Fruit fly (Drosophila melanogaster) whole organism, embryonic: ENCODE measurements around the gene Gycbeta100B.
A peak's percentile ranks its signal among the peaks of the same experiment; 100 is the strongest.

Source experiments
- Ada2b ChIP-seq: fragments of 200-800 bp; sonication (Bioruptor generic); IDR thresholded peaks from 2 replicates; pipeline ENCODE4 v1.3.6; 2022; ENCODE audit warnings: missing biosample characterization, missing genetic modification characterization
- Aef1 ChIP-seq: fragments of 200-800 bp; sonication (Bioruptor generic); IDR thresholded peaks from 3 replicates; pipeline ENCODE4 v1.3.6; 2022; ENCODE audit warnings: missing biosample characterization, missing genetic modification characterization
- CG10209 ChIP-seq: fragments of 200-800 bp; sonication (Bioruptor generic); optimal IDR thresholded peaks from 3 replicates; lab custom pipeline; 2017; ENCODE audit warnings: missing biosample characterization, mild to moderate bottlenecking, missing genetic modification characterization, missing genetic modification reagents
- CG10543 ChIP-seq: fragments of 200-800 bp; sonication (Bioruptor generic); optimal IDR thresholded peaks from 3 replicates; lab custom pipeline; 2017; ENCODE audit warnings: missing biosample characterization, mild to moderate bottlenecking, missing genetic modification characterization, moderate library complexity
- CG11456 ChIP-seq: fragments of 200-800 bp; sonication (Bioruptor generic); IDR thresholded peaks from 3 replicates; pipeline ENCODE4 v1.3.6; 2022; ENCODE audit warnings: missing biosample characterization, missing genetic modification characterization
- CG11504 ChIP-seq: fragments of 200-800 bp; sonication (Bioruptor generic); optimal IDR thresholded peaks from 3 replicates; lab custom pipeline; 2019; ENCODE audit warnings: missing biosample characterization, mild to moderate bottlenecking, missing genetic modification characterization, moderate library complexity
- CG13123 ChIP-seq: fragments of 200-800 bp; sonication (Bioruptor generic); optimal IDR thresholded peaks from 2 replicates; lab custom pipeline; 2016; ENCODE audit warnings: missing biosample characterization, missing genetic modification characterization
- CG13424 ChIP-seq: fragments of 200-800 bp; sonication (Bioruptor generic); optimal IDR thresholded peaks from 2 replicates; lab custom pipeline; 2019; ENCODE audit warnings: missing biosample characterization, mild to moderate bottlenecking, missing genetic modification characterization, moderate library complexity
- CG14014 ChIP-seq: fragments of 200-800 bp; sonication (Bioruptor generic); IDR thresholded peaks from 2 replicates; pipeline ENCODE4 v1.3.6; 2022; ENCODE audit warnings: missing biosample characterization, missing genetic modification characterization
- CG1603 ChIP-seq: fragments of 200-800 bp; sonication (Bioruptor generic); optimal IDR thresholded peaks from 2 replicates; lab custom pipeline; 2019; ENCODE audit warnings: missing biosample characterization, mild to moderate bottlenecking, missing genetic modification characterization, moderate library complexity
- CG18011 ChIP-seq: fragments of 200-800 bp; sonication (Bioruptor generic); optimal IDR thresholded peaks from 2 replicates; lab custom pipeline; 2017; ENCODE audit warnings: missing biosample characterization, missing genetic modification characterization, mild to moderate bottlenecking, moderate library complexity, missing genotype
- CG3065 ChIP-seq: fragments of 200-800 bp; sonication (Bioruptor generic); optimal IDR thresholded peaks from 2 replicates; lab custom pipeline; 2016; ENCODE audit warnings: missing biosample characterization, missing genetic modification characterization
- CG31388 ChIP-seq: fragments of 200-800 bp; sonication (Bioruptor generic); optimal IDR thresholded peaks from 2 replicates; lab custom pipeline; 2016; ENCODE audit warnings: missing biosample characterization, missing genetic modification characterization
- CG32772 ChIP-seq: fragments of 200-800 bp; sonication (Bioruptor generic); IDR thresholded peaks from 2 replicates; pipeline ENCODE4 v1.3.6; 2022; ENCODE audit warnings: missing biosample characterization, missing genetic modification characterization
- CG33557 ChIP-seq: fragments of 200-800 bp; sonication (Bioruptor generic); optimal IDR thresholded peaks from 2 replicates; lab custom pipeline; 2019; ENCODE audit warnings: missing biosample characterization, mild to moderate bottlenecking, missing genetic modification characterization, moderate library complexity
- CG34422 ChIP-seq: fragments of 200-800 bp; sonication (Bioruptor generic); IDR thresholded peaks from 3 replicates; pipeline ENCODE4 v1.3.6; 2022; ENCODE audit warnings: missing biosample characterization, missing genetic modification characterization
- CG43689 ChIP-seq: fragments of 200-800 bp; sonication (Bioruptor generic); IDR thresholded peaks from 2 replicates; pipeline ENCODE4 v1.3.6; 2022; ENCODE audit warnings: missing biosample characterization, missing genetic modification characterization
- CG4404 ChIP-seq: fragments of 200-800 bp; sonication (Bioruptor generic); IDR thresholded peaks from 2 replicates; pipeline ENCODE4 v1.3.6; 2022; ENCODE audit warnings: missing biosample characterization, missing genetic modification characterization
- CG9932 ChIP-seq: fragments of 200-800 bp; sonication (Bioruptor generic); IDR thresholded peaks from 2 replicates; pipeline ENCODE4 v1.3.6; 2022; ENCODE audit warnings: missing biosample characterization, missing genetic modification characterization
- CoRest ChIP-seq: fragments of 200-800 bp; sonication (Bioruptor generic); optimal IDR thresholded peaks from 3 replicates; lab custom pipeline; 2018; ENCODE audit warnings: missing biosample characterization, mild to moderate bottlenecking, missing genetic modification characterization, moderate library complexity
- D19A ChIP-seq: fragments of 200-800 bp; optimal IDR thresholded peaks from 3 replicates; lab custom pipeline; 2019; ENCODE audit warnings: missing biosample characterization, mild to moderate bottlenecking, missing genetic modification characterization, moderate library complexity
- Dip3 ChIP-seq: fragments of 200-800 bp; sonication (Bioruptor generic); optimal IDR thresholded peaks from 3 replicates; lab custom pipeline; 2016; ENCODE audit warnings: missing biosample characterization, missing genetic modification characterization
- Ets97D ChIP-seq: fragments of 200-800 bp; sonication (Bioruptor generic); optimal IDR thresholded peaks from 3 replicates; lab custom pipeline; 2016; ENCODE audit warnings: missing biosample characterization, missing genetic modification characterization
- HLH3B ChIP-seq: fragments of 200-800 bp; sonication (Bioruptor generic); IDR thresholded peaks from 2 replicates; pipeline ENCODE4 v1.3.6; 2022; ENCODE audit warnings: missing biosample characterization, missing genetic modification characterization
- Max ChIP-seq: fragments of 200-800 bp; sonication (Bioruptor generic); optimal IDR thresholded peaks from 2 replicates; lab custom pipeline; 2016; ENCODE audit warnings: missing biosample characterization, mild to moderate bottlenecking, missing genetic modification characterization
- PHDP ChIP-seq: fragments of 200-800 bp; sonication (Bioruptor generic); optimal IDR thresholded peaks from 3 replicates; lab custom pipeline; 2018; ENCODE audit warnings: missing biosample characterization, mild to moderate bottlenecking, missing genetic modification characterization, moderate library complexity
- Pdp1 ChIP-seq, 2 experiments: fragments of 200-800 bp; sonication (Bioruptor generic); optimal IDR thresholded peaks; 3 replicates each; lab custom pipeline; 2016; ENCODE audit warnings: missing biosample characterization in 2 of 2, missing genetic modification characterization in 2 of 2, mild to moderate bottlenecking in 1 of 2, moderate library complexity in 1 of 2
- Ravus ChIP-seq: fragments of 200-800 bp; sonication (Bioruptor generic); IDR thresholded peaks from 2 replicates; pipeline ENCODE4 v1.3.6; 2022; ENCODE audit warnings: missing biosample characterization, missing genetic modification characterization
- Side ChIP-seq: fragments of 200-800 bp; sonication (Bioruptor generic); optimal IDR thresholded peaks from 2 replicates; lab custom pipeline; 2016; ENCODE audit warnings: missing biosample characterization, missing genetic modification characterization
- Trl ChIP-seq, 3 experiments: fragments of >200 bp in 2 of 3; fragments of 200-800 bp in 1 of 3; sonication (Bioruptor generic) in 1 of 3; optimal IDR thresholded peaks; 2 replicates in 1 of 3; 3 replicates in 2 of 3; lab custom pipeline; 2016 to 2017; ENCODE audit warnings: missing biosample characterization in 1 of 3, missing genetic modification characterization in 1 of 3
- Xbp1 ChIP-seq: fragments of 200-800 bp; sonication (Bioruptor generic); optimal IDR thresholded peaks from 3 replicates; lab custom pipeline; 2016; ENCODE audit warnings: missing biosample characterization, mild to moderate bottlenecking, missing genetic modification characterization
- abd-A ChIP-seq: fragments of 200-800 bp; sonication (Bioruptor generic); optimal IDR thresholded peaks from 3 replicates; lab custom pipeline; 2019; ENCODE audit warnings: missing biosample characterization, mild to moderate bottlenecking, missing genetic modification characterization, moderate library complexity
- croc ChIP-seq: fragments of 200-800 bp; sonication (Bioruptor generic); conservative IDR thresholded peaks from 3 replicates; pipeline ENCODE4 v1.3.6; 2022; ENCODE audit warnings: missing biosample characterization, missing genetic modification characterization
- dimm ChIP-seq: fragments of 200-800 bp; sonication (Bioruptor generic); IDR thresholded peaks from 2 replicates; pipeline ENCODE4 v1.3.6; 2022; ENCODE audit warnings: missing biosample characterization, missing genetic modification characterization
- dmrt11E ChIP-seq: fragments of 200-800 bp; sonication (Bioruptor generic); optimal IDR thresholded peaks from 3 replicates; lab custom pipeline; 2018; ENCODE audit warnings: missing biosample characterization, mild to moderate bottlenecking, missing genetic modification characterization, moderate library complexity
- emc ChIP-seq: fragments of 200-800 bp; sonication (Bioruptor generic); optimal IDR thresholded peaks from 2 replicates; lab custom pipeline; 2016; ENCODE audit warnings: missing biosample characterization, missing genetic modification characterization
- ems ChIP-seq: fragments of 200-800 bp; sonication (Bioruptor generic); optimal IDR thresholded peaks from 3 replicates; lab custom pipeline; 2016; ENCODE audit warnings: missing biosample characterization, missing genetic modification characterization
- eyg ChIP-seq: fragments of 200-800 bp; sonication (Bioruptor generic); optimal IDR thresholded peaks from 3 replicates; lab custom pipeline; 2016; ENCODE audit warnings: missing biosample characterization, missing genetic modification characterization
- fd64A ChIP-seq: fragments of 200-800 bp; sonication (Bioruptor generic); optimal IDR thresholded peaks from 3 replicates; lab custom pipeline; 2018; ENCODE audit warnings: missing biosample characterization, mild to moderate bottlenecking, missing genetic modification characterization
- gce ChIP-seq: fragments of 200-800 bp; sonication (Bioruptor generic); IDR thresholded peaks from 3 replicates; pipeline ENCODE4 v1.3.6; 2022; ENCODE audit warnings: missing biosample characterization, missing genetic modification characterization
- ind ChIP-seq: fragments of 200-800 bp; sonication (Bioruptor generic); optimal IDR thresholded peaks from 3 replicates; lab custom pipeline; 2016; ENCODE audit warnings: missing biosample characterization, missing genetic modification characterization
- luna ChIP-seq: fragments of 200-800 bp; sonication (Bioruptor generic); optimal IDR thresholded peaks from 2 replicates; lab custom pipeline; 2016; ENCODE audit warnings: missing biosample characterization, missing genetic modification characterization
- maf-S ChIP-seq: fragments of 200-800 bp; sonication (Bioruptor generic); optimal IDR thresholded peaks from 2 replicates; lab custom pipeline; 2016; ENCODE audit warnings: missing biosample characterization, missing genetic modification characterization
- otp ChIP-seq: fragments of 200-800 bp; sonication (Bioruptor generic); IDR thresholded peaks from 3 replicates; pipeline ENCODE4, ENCODE4 v1.3.6; 2022; ENCODE audit warnings: missing biosample characterization, missing genetic modification characterization
- prd ChIP-seq, 3 experiments: fragments of >200 bp in 2 of 3; fragments of 200-800 bp in 1 of 3; sonication (Bioruptor generic) in 1 of 3; optimal IDR thresholded peaks in 2 of 3; IDR thresholded peaks in 1 of 3; 2 replicates in 2 of 3; 3 replicates in 1 of 3; pipeline versions ENCODE4 v1.3.6 to Lab custom; 2017 to 2022; ENCODE audit warnings: missing biosample characterization in 1 of 3, missing genetic modification characterization in 1 of 3
- psq ChIP-seq: fragments of 200-800 bp; sonication (Bioruptor generic); optimal IDR thresholded peaks from 2 replicates; lab custom pipeline; 2017; ENCODE audit warnings: missing biosample characterization, missing genetic modification characterization
- ro ChIP-seq: fragments of 200-800 bp; sonication (Bioruptor generic); IDR thresholded peaks from 2 replicates; pipeline ENCODE4 v1.3.6; 2022; ENCODE audit warnings: missing biosample characterization, missing genetic modification characterization
- slou ChIP-seq: fragments of 200-800 bp; sonication (Bioruptor generic); optimal IDR thresholded peaks from 3 replicates; lab custom pipeline; 2016; ENCODE audit warnings: missing biosample characterization, missing genetic modification characterization
- tll ChIP-seq, 2 experiments: fragments of 200-800 bp in 1 of 2; fragments of >200 bp in 1 of 2; sonication (Bioruptor generic) in 1 of 2; optimal IDR thresholded peaks; 2 replicates each; lab custom pipeline; 2017 to 2019; ENCODE audit warnings: missing biosample characterization in 2 of 2, missing genetic modification characterization in 2 of 2, mild to moderate bottlenecking in 1 of 2, moderate library complexity in 1 of 2
- unc-4 ChIP-seq: fragments of 200-800 bp; sonication (Bioruptor generic); IDR thresholded peaks from 2 replicates; pipeline ENCODE4 v1.3.6; 2022; ENCODE audit warnings: missing biosample characterization, missing genetic modification characterization; ENCODE audit not compliant: partially characterized antibody
- zen2 ChIP-seq: fragments of 200-800 bp; sonication (Bioruptor generic); IDR thresholded peaks from 3 replicates; pipeline ENCODE4 v1.3.6; 2022; ENCODE audit warnings: missing biosample characterization, missing genetic modification characterization; ENCODE audit not compliant: partially characterized antibody

The Gycbeta100B gene

dm6 chr3R:31213227-31213626 is 79.0 kb downstream of the Gycbeta100B start, which contains the start of the genes Zwilch and CG1542 (continued):
- TF ChIP-seq dmrt11E (tag; lab: Kevin White, UChicago) (no peak), HLH3B (GFP tag; lab: Robert Waterston, UW) (no peak), CG11456 (GFP tag; lab: Robert Waterston, UW) (no peak), Max (peak; percentile 78), dimm (GFP tag; lab: Robert Waterston, UW) (no peak), PHDP (tag; lab: Kevin White, UChicago) (no peak), CG14014 (GFP tag; lab: Robert Waterston, UW) (no peak), Ets97D (GFP tag; lab: Kevin White, UChicago) (peak; percentile 76), fd64A (GFP tag; lab: Kevin White, UChicago) (no peak), croc (GFP tag; lab: Robert Waterston, UW) (no peak), slou (no peak), CG9932 (GFP tag; lab: Robert Waterston, UW) (0 out of 2 replicates have a peak, but pooled peaks have one; percentile 8), CG10543 (GFP tag; lab: Kevin White, UChicago) (no peak), maf-S (no peak), CG31388 (no peak), gce (GFP tag; lab: Robert Waterston, UW) (no peak), CG3065 (GFP tag; lab: Kevin White, UChicago) (no peak), Xbp1 (GFP tag; lab: Kevin White, UChicago) (no peak), CG13123 (no peak), CG43689 (GFP tag; lab: Robert Waterston, UW) (no peak), CG1603 (tag; lab: Kevin White, UChicago) (no peak), Ada2b (GFP tag; lab: Robert Waterston, UW) (no peak), CG13424 (tag; lab: Kevin White, UChicago) (no peak), emc (GFP tag; lab: Kevin White, UChicago) (no peak), CG10209 (GFP tag; lab: Kevin White, UChicago) (no peak), psq (GFP tag; lab: Kevin White, UChicago) (no peak), tll (GFP tag; optimal IDR thresholded peaks at IDR 0.05; lab: Kevin White, UChicago) (no peak), CG34422 (no peak), Side (GFP tag; lab: Kevin White, UChicago) (no peak), Dip3 (GFP tag; lab: Kevin White, UChicago) (no peak), CoRest (peak; percentile 25), Aef1 (GFP tag; lab: Robert Waterston, UW) (no peak), abd-A (tag; lab: Kevin White, UChicago) (no peak), ind (GFP tag; lab: Kevin White, UChicago) (no peak), ems (GFP tag; lab: Kevin White, UChicago) (no peak), Ravus (GFP tag; lab: Robert Waterston, UW) (no peak), eyg (no peak), D19A (no peak), otp (GFP tag; lab: Robert Waterston, UW) (no peak), Pdp1 (GFP tag; optimal IDR thresholded peaks at IDR 0.05; lab: Kevin White, UChicago) (no peak), CG4404 (GFP tag; lab: Robert Waterston, UW) (no peak), unc-4 (peak; percentile 80), ro (GFP tag; lab: Robert Waterston, UW) (no peak), prd (optimal IDR thresholded peaks at IDR 0.05; lab: Kevin White, UChicago) (no peak), prd (GFP tag; IDR thresholded peaks at IDR 0.05; lab: Robert Waterston, UW) (no peak), zen2 (GFP tag; lab: Robert Waterston, UW) (peak; percentile 77; the same call in 2 of the 3 replicates), Trl (optimal IDR thresholded peaks at IDR 0.05; lab: Kevin White, UChicago) (no peak), Trl (GFP tag; optimal IDR thresholded peaks at IDR 0.05; lab: Kevin White, UChicago) (no peak), CG33557 (GFP tag; lab: Kevin White, UChicago) (no peak), CG11504 (tag; lab: Kevin White, UChicago) (no peak), luna (GFP tag; lab: Kevin White, UChicago) (no peak), CG18011 (no peak), CG32772 (GFP tag; lab: Robert Waterston, UW) (no peak)
